Worm (Caenorhabditis elegans) whole organism, midembryonic: ENCODE data around the gene hsp-12.3.
A peak's percentile ranks its signal among the peaks of the same experiment; 100 is the strongest.

Experiments used
- T22C8.4 ChIP-seq: fragments of 200-800 bp; sonication (Bioruptor generic); IDR thresholded peaks from 2 replicates; pipeline ENCODE4 v1.3.6; 2022; ENCODE audit warnings: missing genetic modification characterization, missing compliant biosample characterization
- cog-1 ChIP-seq: sonication (generic microtip); optimal IDR thresholded peaks from 2 replicates; lab custom pipeline; 2016; ENCODE audit warnings: missing genetic modification characterization, missing compliant biosample characterization
- flt-1 ChIP-seq: fragments of 200-800 bp; sonication (Bioruptor generic); IDR thresholded peaks from 2 replicates; pipeline ENCODE4 v1.3.6; 2022; ENCODE audit warnings: missing genetic modification characterization, missing compliant biosample characterization
- klf-2 ChIP-seq: fragments of 200-800 bp; sonication (Bioruptor generic); conservative IDR thresholded peaks from 2 replicates; pipeline ENCODE4 v1.3.6; 2022; ENCODE audit warnings: missing genetic modification reagents, missing genetic modification characterization, missing compliant biosample characterization
- med-1 ChIP-seq: sonication (generic microtip); optimal IDR thresholded peaks from 2 replicates; lab custom pipeline; 2017; ENCODE audit warnings: missing genetic modification characterization, mild to moderate bottlenecking, missing compliant biosample characterization, antibody characterized with exemption, missing genetic modification reagents; ENCODE audit not compliant: insufficient read depth
- ref-1 ChIP-seq: fragments of 200-800 bp; sonication (Bioruptor generic); conservative IDR thresholded peaks from 2 replicates; pipeline ENCODE4 v1.3.6; 2022; ENCODE audit warnings: missing genetic modification reagents, missing genetic modification characterization, missing compliant biosample characterization
- tab-1 ChIP-seq: fragments of 200-800 bp; sonication (Bioruptor generic); IDR thresholded peaks from 2 replicates; pipeline ENCODE4 v1.3.6; 2022; ENCODE audit warnings: missing genetic modification characterization, missing compliant biosample characterization
- ztf-23 ChIP-seq: fragments of 200-800 bp; sonication (Bioruptor generic); IDR thresholded peaks from 2 replicates; pipeline ENCODE4 v1.3.6; 2022; ENCODE audit warnings: missing genetic modification reagents, missing genetic modification characterization, missing compliant biosample characterization
- ztf-29 ChIP-seq: fragments of 200-800 bp; sonication (Bioruptor generic); IDR thresholded peaks from 2 replicates; pipeline ENCODE4 v1.3.6; 2022; ENCODE audit warnings: missing genetic modification reagents, missing genetic modification characterization, missing compliant biosample characterization

hsp-12.3 gene

DNA sequence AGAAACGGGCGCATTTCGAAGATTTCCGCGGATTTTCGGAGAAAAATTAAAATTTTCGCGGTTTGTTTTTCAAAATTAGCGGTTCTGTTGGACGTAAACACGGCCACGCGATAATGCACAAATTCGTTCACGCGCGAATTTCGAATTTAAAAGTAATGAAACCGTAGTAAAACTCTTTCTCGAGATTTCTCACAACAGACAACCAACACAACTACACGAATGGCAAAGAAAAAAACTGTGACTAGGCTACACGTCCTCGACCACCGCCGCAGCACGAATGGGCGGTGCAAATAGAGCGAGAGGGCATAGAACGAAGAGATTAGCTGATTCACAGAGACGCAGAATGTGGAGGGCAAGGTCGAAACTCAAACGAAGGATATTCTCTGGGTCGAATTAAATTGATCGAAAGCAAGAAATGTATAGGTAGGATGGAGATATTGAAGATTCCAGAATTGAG, 4.4 kb downstream of the hsp-12.3 start, which contains the start of gene idh-1:
idh-1 (minus strand) TSS at position 228 of the 457 bp plus-strand sequence.
- TF ChIP-seq cog-1 (tag; lab: Kevin White, UChicago) (no peak), flt-1 (no peak), ref-1 (GFP tag; lab: Robert Waterston, UW) (no peak), klf-2 (GFP tag; lab: Robert Waterston, UW) (no peak), tab-1 (GFP tag; lab: Robert Waterston, UW) (no peak), T22C8.4 (GFP tag; lab: Robert Waterston, UW) (no peak), ztf-29 (GFP tag; lab: Robert Waterston, UW) (no peak), med-1 (GFP tag; lab: Kevin White, UChicago) (no peak), ztf-23 (GFP tag; lab: Robert Waterston, UW) (no peak)

DNA sequence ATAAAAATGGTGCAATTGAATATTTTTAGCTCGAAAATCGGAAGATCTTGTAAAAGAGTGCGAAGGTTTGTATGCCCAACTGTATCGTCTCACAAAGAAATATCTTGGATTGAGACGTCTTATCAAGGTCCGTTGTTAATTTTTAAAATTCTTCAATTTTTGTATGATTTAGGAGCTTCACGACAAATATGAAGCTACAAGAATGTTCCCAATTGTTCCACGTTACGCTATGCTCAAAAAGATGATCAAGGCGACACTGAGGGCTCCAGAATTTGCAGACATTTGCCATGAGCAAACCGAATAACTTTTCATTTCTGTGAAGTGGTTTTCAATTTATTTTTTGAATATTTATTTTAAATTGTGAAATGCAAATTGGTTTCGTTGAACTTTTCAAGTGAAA, 6.6 kb downstream of the hsp-12.3 start:
- no peak for TF ChIP-seq tab-1 (GFP tag; lab: Robert Waterston, UW)

DNA sequence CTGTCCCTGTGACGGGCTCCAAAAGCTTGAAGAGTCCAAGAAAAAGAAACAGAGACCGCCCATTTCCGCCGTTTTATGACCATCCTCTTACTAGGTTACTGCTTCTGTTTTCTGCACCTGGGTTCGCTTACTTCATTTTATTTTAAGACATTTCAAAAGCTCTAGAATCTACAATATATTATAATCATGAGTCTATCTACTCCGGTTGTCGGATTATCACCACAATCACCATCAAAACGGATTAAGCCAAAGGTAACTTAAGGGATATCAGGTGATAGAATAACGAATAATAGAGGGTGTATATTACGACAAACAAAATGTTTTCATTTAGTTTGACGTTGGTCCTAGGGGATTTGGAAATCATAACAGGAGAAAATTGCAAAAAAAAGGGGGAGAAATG, 13.0 kb downstream of the hsp-12.3 start:
- no peak for TF ChIP-seq T22C8.4 (GFP tag; lab: Robert Waterston, UW)
- TF ChIP-seq tab-1 (GFP tag; lab: Robert Waterston, UW) = no peak
- no peak for TF ChIP-seq cog-1 (tag; lab: Kevin White, UChicago)

DNA sequence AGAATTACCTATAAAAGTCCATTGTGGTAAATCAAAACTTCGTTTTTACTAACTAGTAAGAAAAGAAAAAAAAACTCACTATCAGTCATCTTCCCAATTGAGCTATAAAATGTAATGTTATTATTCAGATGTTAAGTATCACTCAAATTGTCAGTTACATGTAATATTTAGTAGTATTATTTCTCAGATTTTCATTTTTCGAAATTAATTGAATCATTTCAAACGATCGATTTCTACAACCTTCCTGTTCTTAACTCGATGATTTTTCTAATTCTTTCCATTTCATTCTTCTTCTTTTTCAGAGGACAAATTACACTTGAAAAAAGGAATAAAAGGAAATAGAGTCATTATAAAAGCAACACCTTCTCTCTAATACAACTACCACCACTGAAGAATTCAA, 17.3 kb downstream of the hsp-12.3 start, which contains the start of gene F59B8.1:
F59B8.1 (plus strand) TSS at position 301 of the 400 bp plus-strand sequence.
- no peak for TF ChIP-seq cog-1 (tag; lab: Kevin White, UChicago)
- no peak for TF ChIP-seq T22C8.4 (GFP tag; lab: Robert Waterston, UW)
- TF ChIP-seq ref-1 (GFP tag; lab: Robert Waterston, UW) = no peak
- TF ChIP-seq flt-1 = no peak
- TF ChIP-seq klf-2 (GFP tag; lab: Robert Waterston, UW) = no peak
- TF ChIP-seq tab-1 (GFP tag; lab: Robert Waterston, UW) = no peak
- TF ChIP-seq med-1 (GFP tag; lab: Kevin White, UChicago) = no peak
- TF ChIP-seq ztf-29 (GFP tag; lab: Robert Waterston, UW) = no peak

DNA sequence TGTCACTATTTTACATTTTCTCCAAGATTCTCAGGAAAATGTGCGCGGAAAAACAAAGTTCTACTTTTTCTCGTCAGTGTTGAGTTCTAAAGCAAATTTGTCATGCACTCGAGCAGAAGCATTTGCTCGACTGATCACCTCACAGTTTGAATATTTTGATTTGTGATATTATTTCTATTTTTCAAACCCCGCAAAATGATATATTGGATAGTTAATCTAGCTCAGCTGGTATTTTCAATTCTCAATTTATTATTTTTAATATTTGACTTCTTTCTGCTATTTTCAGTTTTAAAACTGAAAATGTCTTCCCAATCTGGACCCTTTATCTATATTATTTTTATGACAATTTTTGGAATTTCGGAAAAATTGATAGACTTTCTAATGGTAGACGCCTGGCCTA, 22.2 kb downstream of the hsp-12.3 start, which contains the start of gene srxa-2:
srxa-2 (plus strand) TSS at position 301 of the 400 bp plus-strand sequence.
- TF ChIP-seq T22C8.4 (GFP tag; lab: Robert Waterston, UW) = no peak
- TF ChIP-seq ref-1 (GFP tag; lab: Robert Waterston, UW) = no peak
- no peak for TF ChIP-seq tab-1 (GFP tag; lab: Robert Waterston, UW)
- TF ChIP-seq klf-2 (GFP tag; lab: Robert Waterston, UW) = no peak
- no peak for TF ChIP-seq ztf-29 (GFP tag; lab: Robert Waterston, UW)
- no peak for TF ChIP-seq med-1 (GFP tag; lab: Kevin White, UChicago)
- TF ChIP-seq cog-1 (tag; lab: Kevin White, UChicago) = no peak
- TF ChIP-seq ztf-23 (GFP tag; lab: Robert Waterston, UW) = no peak
- TF ChIP-seq flt-1 = no peak

DNA sequence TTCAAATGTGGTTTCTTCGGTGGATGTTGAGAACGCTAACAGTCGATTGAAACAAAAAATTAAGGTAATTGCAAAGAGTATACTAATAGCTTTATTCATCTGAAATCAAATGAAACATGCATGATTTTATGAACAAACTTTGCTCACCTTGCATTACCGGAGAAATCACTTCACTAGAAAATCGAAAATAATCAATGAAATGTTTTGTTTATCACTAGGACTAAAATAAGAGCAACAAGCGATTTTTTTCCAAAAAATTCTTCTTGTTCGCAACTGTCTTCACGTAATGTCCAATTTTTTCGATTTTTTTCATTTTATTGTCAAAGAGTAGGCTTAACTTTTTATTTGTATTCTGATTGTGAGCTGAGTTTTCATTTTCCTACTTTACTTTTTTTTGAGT, 22.9 kb downstream of the hsp-12.3 start, which contains the start of gene F56D5.9:
F56D5.9 (minus strand) TSS at position 101 of the 400 bp plus-strand sequence.
- TF ChIP-seq ztf-29 (GFP tag; lab: Robert Waterston, UW) (no peak), tab-1 (GFP tag; lab: Robert Waterston, UW) (no peak), T22C8.4 (GFP tag; lab: Robert Waterston, UW) (no peak), klf-2 (GFP tag; lab: Robert Waterston, UW) (no peak), med-1 (GFP tag; lab: Kevin White, UChicago) (no peak), cog-1 (tag; lab: Kevin White, UChicago) (no peak), ref-1 (GFP tag; lab: Robert Waterston, UW) (no peak), flt-1 (no peak), ztf-23 (GFP tag; lab: Robert Waterston, UW) (no peak)

DNA sequence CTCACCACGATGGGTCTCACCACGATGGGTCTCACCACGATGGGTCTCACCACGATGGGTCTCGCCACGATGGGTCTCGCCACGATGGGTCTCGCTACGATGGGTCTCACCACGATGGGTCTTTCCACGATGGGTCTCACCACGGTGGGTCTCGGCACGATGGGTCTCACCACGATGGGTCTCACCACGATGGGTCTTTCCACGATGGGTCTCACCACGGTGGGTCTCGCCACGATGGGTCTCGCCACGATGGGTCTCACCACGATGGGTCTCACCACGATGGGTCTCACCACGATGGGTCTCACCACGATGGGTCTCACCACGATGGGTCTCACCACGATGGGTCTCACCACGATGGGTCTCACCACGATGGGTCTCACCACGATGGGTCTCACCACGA, 34.5 kb downstream of the hsp-12.3 start:
- 0 out of 2 replicates have a peak, but pooled peaks have one; percentile 16 for TF ChIP-seq tab-1 (GFP tag; lab: Robert Waterston, UW)

DNA sequence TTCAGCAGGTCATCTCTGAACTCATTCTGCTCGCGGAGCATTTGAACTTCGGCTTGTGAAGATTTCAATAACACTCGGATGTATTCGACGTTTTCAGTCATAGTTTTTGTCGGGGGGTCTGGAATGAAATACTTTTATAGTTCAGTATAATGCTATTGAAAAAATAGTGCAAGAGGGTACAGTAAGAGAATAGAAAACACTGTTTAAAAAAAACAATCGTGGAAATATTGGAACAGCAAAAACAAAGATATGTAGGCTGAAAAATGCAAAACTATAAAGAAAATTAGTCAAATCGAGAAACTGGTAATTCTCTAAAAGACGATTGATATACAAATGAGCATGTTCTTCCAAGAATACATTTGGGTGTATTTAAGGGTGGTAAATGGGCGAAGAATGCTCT, 37.3 kb downstream of the hsp-12.3 start, which contains the start of gene F56D5.5:
F56D5.5 (minus strand) TSS at position 101 of the 400 bp plus-strand sequence.
- no peak for TF ChIP-seq med-1 (GFP tag; lab: Kevin White, UChicago)
- no peak for TF ChIP-seq ztf-23 (GFP tag; lab: Robert Waterston, UW)
- TF ChIP-seq flt-1 = no peak
- TF ChIP-seq ztf-29 (GFP tag; lab: Robert Waterston, UW) = no peak
- no peak for TF ChIP-seq T22C8.4 (GFP tag; lab: Robert Waterston, UW)
- TF ChIP-seq klf-2 (GFP tag; lab: Robert Waterston, UW) = no peak
- no peak for TF ChIP-seq cog-1 (tag; lab: Kevin White, UChicago)
- TF ChIP-seq ref-1 (GFP tag; lab: Robert Waterston, UW) = no peak
- TF ChIP-seq tab-1 (GFP tag; lab: Robert Waterston, UW) = no peak

DNA sequence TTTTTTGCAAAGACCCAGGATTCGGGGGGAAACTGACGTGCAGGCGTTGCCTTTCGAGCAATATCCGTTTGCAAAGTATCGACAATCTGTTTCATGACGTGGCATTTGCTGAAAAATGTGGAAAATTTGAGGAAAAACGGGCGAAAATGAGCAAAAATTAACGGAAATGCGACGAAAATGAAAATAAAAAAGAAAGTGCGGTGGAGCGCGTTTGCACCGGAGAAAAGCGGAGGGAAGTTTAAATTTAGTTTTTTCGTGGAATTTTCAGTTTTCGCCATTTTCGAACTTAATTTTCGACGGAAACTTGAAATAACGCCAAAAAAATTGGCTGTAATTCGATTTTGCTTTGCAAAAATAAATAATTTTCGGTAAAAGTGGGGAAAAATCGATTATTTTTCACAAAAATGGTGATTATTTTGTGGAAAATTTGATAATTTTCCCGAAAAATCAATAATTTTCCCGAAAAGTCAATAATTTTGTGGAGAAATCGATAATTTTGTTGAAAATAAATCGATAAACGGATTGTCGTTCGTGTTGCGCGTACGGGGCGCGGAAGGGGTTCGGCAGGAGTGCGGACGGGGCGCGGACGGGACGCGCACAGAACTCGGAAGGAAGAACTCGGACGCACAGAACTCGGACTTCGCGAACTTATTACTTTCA, 41.4 kb downstream of the hsp-12.3 start:
- peak; percentile 64 for TF ChIP-seq T22C8.4 (GFP tag; lab: Robert Waterston, UW)
- TF ChIP-seq ztf-23 (GFP tag; lab: Robert Waterston, UW) = no peak
- no peak for TF ChIP-seq flt-1

DNA sequence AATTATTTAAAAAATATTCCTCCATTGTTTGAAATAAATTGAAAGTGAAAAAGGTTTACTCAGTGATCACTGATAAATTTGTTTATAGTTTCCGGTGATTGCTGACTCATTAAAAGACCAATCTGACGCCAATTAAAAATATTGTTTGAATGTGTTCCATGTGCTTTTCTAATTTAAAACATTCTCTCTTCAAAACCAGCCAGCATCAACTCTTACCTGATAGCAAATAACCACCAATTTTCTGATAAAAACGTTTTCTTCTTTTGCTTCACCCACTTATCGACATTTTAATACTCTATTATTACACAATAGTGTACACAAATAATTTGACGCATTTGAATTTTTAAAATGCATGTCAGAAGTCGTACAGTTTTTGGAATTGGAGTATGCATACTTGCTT, 43.6 kb downstream of the hsp-12.3 start, which contains the start of gene F56D5.6:
F56D5.6 (plus strand) TSS at position 208 of the 400 bp plus-strand sequence.
- no peak for TF ChIP-seq T22C8.4 (GFP tag; lab: Robert Waterston, UW)
- TF ChIP-seq flt-1 = no peak
- no peak for TF ChIP-seq ref-1 (GFP tag; lab: Robert Waterston, UW)
- no peak for TF ChIP-seq ztf-23 (GFP tag; lab: Robert Waterston, UW)
- TF ChIP-seq tab-1 (GFP tag; lab: Robert Waterston, UW) = no peak
- no peak for TF ChIP-seq ztf-29 (GFP tag; lab: Robert Waterston, UW)
- no peak for TF ChIP-seq cog-1 (tag; lab: Kevin White, UChicago)
- TF ChIP-seq med-1 (GFP tag; lab: Kevin White, UChicago) = no peak
- TF ChIP-seq klf-2 (GFP tag; lab: Robert Waterston, UW) = no peak
